Worm (Caenorhabditis elegans) whole organism, early embryonic: ENCODE data around the gene abl-1.

Source experiments
- B0310.2 ChIP-seq: sonication (generic microtip); optimal IDR thresholded peaks from 2 replicates; lab custom pipeline; 2016; ENCODE audit warnings: mild to moderate bottlenecking, missing genetic modification characterization, missing compliant biosample characterization
- F13C5.2 ChIP-seq: sonication (generic microtip); optimal IDR thresholded peaks from 2 replicates; lab custom pipeline; 2017; ENCODE audit warnings: mild to moderate bottlenecking, missing genetic modification characterization, inconsistent platforms, missing compliant biosample characterization
- aly-1 ChIP-seq: sonication (generic microtip); optimal IDR thresholded peaks from 2 replicates; lab custom pipeline; 2016; ENCODE audit warnings: missing genetic modification characterization, missing compliant biosample characterization
- ama-1 ChIP-seq: fragments of 150-350 bp; optimal IDR thresholded peaks from 2 replicates; lab custom pipeline; 2014
- ceh-13 ChIP-seq: fragments of 200-800 bp; sonication (Bioruptor generic); optimal IDR thresholded peaks from 2 replicates; lab custom pipeline; 2018; ENCODE audit warnings: mild to moderate bottlenecking, missing genetic modification characterization, missing compliant biosample characterization
- ceh-36 ChIP-seq: sonication (generic microtip); optimal IDR thresholded peaks from 2 replicates; lab custom pipeline; 2016; ENCODE audit warnings: missing genetic modification characterization, inconsistent platforms, missing compliant biosample characterization
- ets-7 ChIP-seq: sonication (generic microtip); optimal IDR thresholded peaks from 2 replicates; lab custom pipeline; 2016; ENCODE audit warnings: missing genotype, missing genetic modification characterization, missing compliant biosample characterization
- flt-1 ChIP-seq: fragments of 200-800 bp; sonication (Bioruptor generic); IDR thresholded peaks from 2 replicates; pipeline ENCODE4 v1.3.6; 2022; ENCODE audit warnings: missing genetic modification characterization, missing compliant biosample characterization
- hmbx-1 ChIP-seq: sonication (generic microtip); optimal IDR thresholded peaks from 2 replicates; lab custom pipeline; 2016; ENCODE audit warnings: mild to moderate bottlenecking, missing genetic modification characterization, missing compliant biosample characterization
- hmg-4 ChIP-seq: fragments of 200-800 bp; sonication (Bioruptor generic); optimal IDR thresholded peaks from 2 replicates; lab custom pipeline; 2018; ENCODE audit warnings: mild to moderate bottlenecking, missing genetic modification characterization, missing compliant biosample characterization
- hnd-1 ChIP-seq: sonication (generic microtip); optimal IDR thresholded peaks from 2 replicates; lab custom pipeline; 2016; ENCODE audit warnings: missing genetic modification characterization, missing compliant biosample characterization
- pes-1 ChIP-seq: fragments of 200-800 bp; sonication (Bioruptor generic); IDR thresholded peaks from 2 replicates; pipeline ENCODE4 v1.3.6; 2022; ENCODE audit warnings: missing genetic modification reagents, missing genetic modification characterization, missing compliant biosample characterization
- scrt-1 ChIP-seq: fragments of 200-800 bp; sonication (Bioruptor generic); IDR thresholded peaks from 2 replicates; pipeline ENCODE4 v1.3.6; 2022; ENCODE audit warnings: missing genetic modification characterization, missing compliant biosample characterization
- sea-1 ChIP-seq: fragments of 200-800 bp; sonication (Bioruptor generic); conservative IDR thresholded peaks from 2 replicates; pipeline ENCODE4 v1.3.6; 2022; ENCODE audit warnings: missing genetic modification characterization, missing compliant biosample characterization
- tbx-11 ChIP-seq: fragments of 200-800 bp; sonication (Bioruptor generic); IDR thresholded peaks from 2 replicates; pipeline ENCODE4 v1.3.6; 2022; ENCODE audit warnings: missing genetic modification characterization, missing compliant biosample characterization
- tbx-37 ChIP-seq: fragments of 200-800 bp; sonication (Bioruptor generic); conservative IDR thresholded peaks from 2 replicates; pipeline ENCODE4 v1.3.6; 2022; ENCODE audit warnings: missing genetic modification reagents, missing genetic modification characterization, missing compliant biosample characterization
- tra-4 ChIP-seq: sonication (generic microtip); optimal IDR thresholded peaks from 2 replicates; lab custom pipeline; 2017; ENCODE audit warnings: missing genetic modification characterization, missing compliant biosample characterization

abl-1 gene

DNA sequence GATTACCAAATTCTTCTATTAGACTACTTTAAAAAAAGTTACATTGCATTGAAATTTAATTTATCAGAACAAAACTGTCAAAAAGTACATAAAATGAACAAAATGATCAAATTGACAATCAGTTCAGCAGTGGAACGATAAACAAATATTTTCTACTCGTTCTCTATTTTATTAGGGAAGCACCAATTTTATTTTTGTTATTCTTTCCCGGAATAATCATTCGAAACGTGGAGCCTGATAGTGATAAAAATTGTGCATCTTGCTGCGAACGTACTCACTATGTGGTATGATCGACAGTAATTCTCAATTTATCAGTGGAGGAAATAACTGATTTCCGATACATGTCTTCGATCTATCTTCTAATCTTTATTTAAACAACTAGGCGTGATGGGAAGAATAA, 7.9 kb upstream of the abl-1 start:
- TF ChIP-seq flt-1 (GFP tag; lab: Robert Waterston, UW) (no peak), pes-1 (GFP tag; lab: Robert Waterston, UW) (no peak), ets-7 (tag; lab: Kevin White, UChicago) (no peak), tbx-11 (no peak), aly-1 (tag; lab: Kevin White, UChicago) (no peak), hmg-4 (no peak), tra-4 (tag; lab: Kevin White, UChicago) (no peak), hnd-1 (tag; lab: Kevin White, UChicago) (no peak), hmbx-1 (no peak), ama-1 (lab: Kevin White, UChicago) (no peak), tbx-37 (GFP tag; lab: Robert Waterston, UW) (no peak), B0310.2 (no peak), F13C5.2 (tag; lab: Kevin White, UChicago) (no peak), scrt-1 (GFP tag; lab: Robert Waterston, UW) (no peak), ceh-13 (GFP tag; lab: Kevin White, UChicago) (no peak), sea-1 (GFP tag; lab: Robert Waterston, UW) (no peak)

DNA sequence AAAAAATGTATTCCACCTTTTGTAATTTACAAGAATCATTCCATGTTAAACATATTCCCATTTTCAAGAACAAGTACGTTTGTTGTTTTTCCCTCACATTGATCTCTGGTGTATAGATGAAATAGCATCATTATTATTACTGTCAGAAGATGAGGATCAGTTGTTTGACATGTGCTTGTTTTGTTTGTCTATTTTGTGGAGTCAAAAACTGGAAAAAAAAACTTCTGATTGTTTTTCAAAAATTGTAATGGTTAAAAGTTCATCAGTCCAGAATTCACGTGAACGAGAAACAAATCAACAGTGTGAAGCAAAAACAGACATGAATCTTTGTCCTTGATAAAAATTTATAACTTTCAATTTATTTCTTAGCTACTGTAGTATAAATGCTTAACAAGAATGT, 6.9 kb upstream of the abl-1 start:
- TF ChIP-seq tbx-11 (no peak), hnd-1 (tag; lab: Kevin White, UChicago) (no peak), ceh-13 (GFP tag; lab: Kevin White, UChicago) (no peak), sea-1 (GFP tag; lab: Robert Waterston, UW) (no peak), B0310.2 (no peak), ceh-36 (tag; lab: Kevin White, UChicago) (no peak), pes-1 (GFP tag; lab: Robert Waterston, UW) (no peak), flt-1 (GFP tag; lab: Robert Waterston, UW) (no peak), ets-7 (tag; lab: Kevin White, UChicago) (no peak), tra-4 (tag; lab: Kevin White, UChicago) (no peak), F13C5.2 (tag; lab: Kevin White, UChicago) (no peak), hmg-4 (no peak)

DNA sequence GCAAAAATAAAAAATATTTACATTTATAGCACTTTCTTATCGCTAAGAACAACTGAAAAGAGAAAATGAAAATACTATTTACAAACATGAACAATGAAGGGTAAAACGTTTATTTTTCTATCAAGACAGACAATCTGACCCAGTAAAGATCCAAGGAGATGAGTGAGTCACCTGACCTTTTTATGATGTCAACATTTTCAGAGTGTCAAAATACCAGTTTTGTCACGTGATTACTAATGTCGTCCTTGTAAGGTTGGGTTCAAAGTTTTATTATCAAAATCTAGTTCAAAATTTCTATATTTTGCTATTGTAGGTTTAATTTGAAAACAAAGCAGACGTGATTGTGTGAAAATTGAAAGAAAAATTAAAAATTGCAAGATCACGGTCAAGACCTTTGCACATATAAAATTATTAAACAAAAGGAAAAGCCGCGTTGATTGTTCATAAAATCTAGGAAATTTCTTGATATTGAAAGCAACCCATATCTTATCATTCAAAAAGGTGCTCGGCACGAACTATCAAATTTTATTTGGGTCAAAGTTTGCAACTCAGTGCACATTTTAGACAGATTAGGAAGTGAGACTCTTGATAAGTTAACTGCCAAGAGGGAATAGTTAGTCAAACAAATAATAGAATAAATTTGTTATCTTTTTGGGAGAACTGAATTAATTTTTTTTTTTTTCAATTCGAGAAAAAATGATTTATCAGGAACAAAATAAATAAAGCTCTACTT, 6.2 kb upstream of the abl-1 start:
- no peak for TF ChIP-seq aly-1 (tag; lab: Kevin White, UChicago)
- no peak for TF ChIP-seq tra-4 (tag; lab: Kevin White, UChicago)
- no peak for TF ChIP-seq flt-1 (GFP tag; lab: Robert Waterston, UW)
- no peak for TF ChIP-seq scrt-1 (GFP tag; lab: Robert Waterston, UW)
- TF ChIP-seq ets-7 (tag; lab: Kevin White, UChicago): no peak
- no peak for TF ChIP-seq hnd-1 (tag; lab: Kevin White, UChicago)
- TF ChIP-seq B0310.2: no peak
- no peak for TF ChIP-seq F13C5.2 (tag; lab: Kevin White, UChicago)

DNA sequence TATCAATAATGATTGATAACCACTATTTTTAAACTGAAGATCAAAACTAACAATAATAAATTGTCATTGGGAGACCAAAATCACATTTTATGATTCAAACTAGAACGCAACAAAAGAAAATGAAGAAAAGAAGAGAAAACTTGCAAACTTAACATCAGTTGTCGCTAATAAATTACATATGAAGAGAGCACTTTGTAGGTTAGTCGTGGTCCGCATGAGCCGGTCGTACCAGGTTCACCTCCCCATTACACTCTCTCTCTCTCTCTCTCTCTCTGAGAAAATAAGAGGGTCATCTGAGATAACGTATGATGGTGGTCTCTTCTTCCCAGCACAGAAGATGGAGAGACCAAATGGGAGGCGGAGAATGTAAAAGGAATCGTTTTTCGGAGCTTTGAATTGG, 5.1 kb upstream of the abl-1 start:
- no peak for TF ChIP-seq pes-1 (GFP tag; lab: Robert Waterston, UW)
- no peak for TF ChIP-seq ets-7 (tag; lab: Kevin White, UChicago)
- TF ChIP-seq ceh-36 (tag; lab: Kevin White, UChicago): no peak
- no peak for TF ChIP-seq B0310.2

DNA sequence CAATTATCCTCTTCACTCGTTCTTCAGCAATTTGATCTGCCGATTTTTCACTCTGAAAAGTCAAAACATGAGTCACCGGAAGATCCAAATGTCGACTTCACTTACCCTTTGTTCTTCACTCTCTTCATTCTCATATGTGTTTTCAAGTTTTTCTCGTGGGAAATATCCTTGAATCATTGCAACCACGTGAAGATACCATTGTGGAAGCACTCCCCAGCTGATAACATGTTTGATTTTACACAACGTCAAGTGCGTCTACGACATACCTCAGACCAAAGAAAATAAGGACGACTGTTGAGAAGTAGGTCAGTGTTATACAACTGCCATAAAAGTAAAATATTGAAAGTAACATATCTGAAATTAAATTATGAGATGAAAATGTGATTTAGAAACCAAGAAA, 4.4 kb upstream of the abl-1 start, which contains the start of gene M79.2:
M79.2 (minus strand) TSS at position 354 of the 400 bp plus-strand sequence.
- TF ChIP-seq pes-1 (GFP tag; lab: Robert Waterston, UW): no peak
- no peak for TF ChIP-seq ets-7 (tag; lab: Kevin White, UChicago)
- TF ChIP-seq scrt-1 (GFP tag; lab: Robert Waterston, UW): no peak
- no peak for TF ChIP-seq ceh-36 (tag; lab: Kevin White, UChicago)
- no peak for TF ChIP-seq tbx-37 (GFP tag; lab: Robert Waterston, UW)
- no peak for TF ChIP-seq flt-1 (GFP tag; lab: Robert Waterston, UW)
- no peak for TF ChIP-seq hmg-4
- TF ChIP-seq B0310.2: no peak
- no peak for TF ChIP-seq hmbx-1
- no peak for TF ChIP-seq tra-4 (tag; lab: Kevin White, UChicago)
- TF ChIP-seq tbx-11: no peak
- no peak for TF ChIP-seq sea-1 (GFP tag; lab: Robert Waterston, UW)
- no peak for TF ChIP-seq F13C5.2 (tag; lab: Kevin White, UChicago)
- TF ChIP-seq aly-1 (tag; lab: Kevin White, UChicago): no peak
- no peak for TF ChIP-seq ama-1 (lab: Kevin White, UChicago)
- no peak for TF ChIP-seq ceh-13 (GFP tag; lab: Kevin White, UChicago)
- no peak for TF ChIP-seq hnd-1 (tag; lab: Kevin White, UChicago)

DNA sequence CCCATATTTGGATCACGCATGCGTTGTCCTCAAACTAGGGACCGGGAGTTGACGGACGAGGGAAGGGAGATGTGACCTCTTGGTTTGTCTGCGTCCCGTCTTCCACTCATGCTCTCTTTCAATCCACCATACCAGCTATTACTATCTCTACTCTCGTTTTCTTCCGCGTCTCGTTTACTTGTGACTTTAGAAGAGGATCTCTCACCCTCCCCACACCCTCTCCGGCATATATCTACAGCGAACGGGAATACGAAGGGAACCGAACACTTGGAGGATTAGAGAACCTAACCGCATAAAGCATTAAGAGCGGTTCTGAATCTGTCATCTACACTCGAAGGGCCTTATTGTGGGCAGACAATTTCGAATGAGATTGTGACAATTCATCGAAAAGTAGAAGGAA, 888 bp downstream of the abl-1 start:
- peak; percentile 69 for TF ChIP-seq hmg-4
- TF ChIP-seq sea-1 (GFP tag; lab: Robert Waterston, UW): no peak
- no peak for TF ChIP-seq pes-1 (GFP tag; lab: Robert Waterston, UW)
- TF ChIP-seq ceh-36 (tag; lab: Kevin White, UChicago): peak; percentile 15
- TF ChIP-seq tbx-11: no peak
- peak; percentile 50 for TF ChIP-seq F13C5.2 (tag; lab: Kevin White, UChicago)
- TF ChIP-seq hnd-1 (tag; lab: Kevin White, UChicago): no peak

DNA sequence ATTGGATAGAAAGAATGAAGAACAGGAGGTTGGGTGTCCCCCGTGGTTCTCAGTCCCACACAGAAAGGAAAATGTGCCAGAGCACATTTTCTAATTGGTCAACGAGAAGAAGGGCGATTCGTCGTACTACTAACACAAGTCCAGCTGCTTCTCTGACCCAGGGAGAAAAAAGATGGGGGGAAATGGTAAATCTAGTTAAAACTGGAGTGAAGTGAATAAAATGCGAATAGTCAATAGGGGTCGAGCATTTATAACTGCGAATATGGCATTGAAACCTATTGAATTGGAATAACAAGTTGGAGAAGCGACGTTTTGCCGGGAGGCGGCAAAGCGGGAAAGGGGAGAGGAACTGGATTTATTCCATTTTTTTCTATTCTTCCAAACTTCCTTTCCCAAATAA, 1.4 kb downstream of the abl-1 start:
- no peak for TF ChIP-seq ets-7 (tag; lab: Kevin White, UChicago)
- no peak for TF ChIP-seq scrt-1 (GFP tag; lab: Robert Waterston, UW)
- TF ChIP-seq sea-1 (GFP tag; lab: Robert Waterston, UW): no peak
- TF ChIP-seq F13C5.2 (tag; lab: Kevin White, UChicago): no peak
- TF ChIP-seq aly-1 (tag; lab: Kevin White, UChicago): no peak
- TF ChIP-seq tra-4 (tag; lab: Kevin White, UChicago): no peak
- no peak for TF ChIP-seq hmbx-1
- no peak for TF ChIP-seq hnd-1 (tag; lab: Kevin White, UChicago)
- TF ChIP-seq flt-1 (GFP tag; lab: Robert Waterston, UW): no peak
- TF ChIP-seq pes-1 (GFP tag; lab: Robert Waterston, UW): no peak
- TF ChIP-seq hmg-4: no peak
- no peak for TF ChIP-seq ceh-13 (GFP tag; lab: Kevin White, UChicago)
- TF ChIP-seq tbx-37 (GFP tag; lab: Robert Waterston, UW): no peak
- no peak for TF ChIP-seq ceh-36 (tag; lab: Kevin White, UChicago)
- no peak for TF ChIP-seq tbx-11
